Worm (Caenorhabditis elegans) whole organism, dauer: ENCODE data around the gene pgap-2.

Experiments
- unc-62 ChIP-seq: sonication (generic microtip); optimal IDR thresholded peaks from 2 replicates; lab custom pipeline; 2017; ENCODE audit warnings: missing biosample characterization, missing genetic modification reagents, missing genetic modification characterization

The pgap-2 gene

ce11 chrIII:4705207-4705606, at the start of gene pgap-2:
Gene pgap-2, plus strand, starts transcription at chrIII:4705507.
- TF ChIP-seq unc-62 (GFP tag; lab: Kevin White, UChicago) = no peak

- TF ChIP-seq unc-62 (GFP tag; lab: Kevin White, UChicago) = no peak
These were observed 48.9 kb upstream of the pgap-2 start for ce11 chrIII:4656415-4656814.

- TF ChIP-seq unc-62 (GFP tag; lab: Kevin White, UChicago) = no peak
These were observed 47.9 kb upstream of the pgap-2 start for ce11 chrIII:4657386-4657785.

- no peak for TF ChIP-seq unc-62 (GFP tag; lab: Kevin White, UChicago)
These were observed 46.9 kb upstream of the pgap-2 start, which contains the start of gene cdka-1 for ce11 chrIII:4658384-4658844. Gene cdka-1, plus strand, starts transcription at chrIII:4658794.

- no peak for TF ChIP-seq unc-62 (GFP tag; lab: Kevin White, UChicago)
These were observed 45.9 kb upstream of the pgap-2 start for ce11 chrIII:4659426-4659825.

- no peak for TF ChIP-seq unc-62 (GFP tag; lab: Kevin White, UChicago)
These were observed 40.0 kb upstream of the pgap-2 start, which contains the start of gene T23F11.4 for ce11 chrIII:4665272-4665671. Gene T23F11.4, minus strand, starts transcription at chrIII:4665372.

- no peak for TF ChIP-seq unc-62 (GFP tag; lab: Kevin White, UChicago)
These were observed 38.4 kb upstream of the pgap-2 start for ce11 chrIII:4666753-4667400.

- TF ChIP-seq unc-62 (GFP tag; lab: Kevin White, UChicago) = no peak
These were observed 37.2 kb upstream of the pgap-2 start for ce11 chrIII:4668073-4668472.

- TF ChIP-seq unc-62 (GFP tag; lab: Kevin White, UChicago) = no peak
These were observed 33.8 kb upstream of the pgap-2 start, which contains the start of gene T23F11.11 for ce11 chrIII:4671491-4671890. Gene T23F11.11, minus strand, starts transcription at chrIII:4671591.

- no peak for TF ChIP-seq unc-62 (GFP tag; lab: Kevin White, UChicago)
These were observed 33.4 kb upstream of the pgap-2 start, which contains the start of gene srg-13 for ce11 chrIII:4671949-4672348. Gene srg-13, plus strand, starts transcription at chrIII:4672249.

- no peak for TF ChIP-seq unc-62 (GFP tag; lab: Kevin White, UChicago)
These were observed 27.8 kb upstream of the pgap-2 start, which contains the start of gene srg-10 for ce11 chrIII:4677466-4677865. Gene srg-10, plus strand, starts transcription at chrIII:4677766.

ce11 chrIII:4679963-4680484, 25.3 kb upstream of the pgap-2 start, which contains the start of gene srg-11:
Gene srg-11, plus strand, starts transcription at chrIII:4680013.
- no peak for TF ChIP-seq unc-62 (GFP tag; lab: Kevin White, UChicago)

ce11 chrIII:4687134-4687533, 18.2 kb upstream of the pgap-2 start:
- TF ChIP-seq unc-62 (GFP tag; lab: Kevin White, UChicago) = no peak

ce11 chrIII:4688356-4688755, 17.0 kb upstream of the pgap-2 start, which contains the start of gene tag-243:
Gene tag-243, minus strand, starts transcription at chrIII:4688456.
- TF ChIP-seq unc-62 (GFP tag; lab: Kevin White, UChicago) = no peak

ce11 chrIII:4688965-4689364, 16.3 kb upstream of the pgap-2 start, which contains the start of gene ppat-1:
Gene ppat-1, plus strand, starts transcription at chrIII:4689280.
- TF ChIP-seq unc-62 (GFP tag; lab: Kevin White, UChicago) = no peak

- TF ChIP-seq unc-62 (GFP tag; lab: Kevin White, UChicago) = no peak
These were observed 15.7 kb upstream of the pgap-2 start for ce11 chrIII:4689595-4689994.

ce11 chrIII:4693281-4693680, 12.0 kb upstream of the pgap-2 start, which contains the start of gene nifk-1:
Gene nifk-1, minus strand, starts transcription at chrIII:4693307.
- no peak for TF ChIP-seq unc-62 (GFP tag; lab: Kevin White, UChicago)
